Fruit fly (Drosophila melanogaster) whole organism, embryonic: ENCODE data around the gene eIF4H2.

Experiments used
- Blimp-1 ChIP-seq: fragments of 200-800 bp; sonication (Bioruptor generic); optimal IDR thresholded peaks from 3 replicates; lab custom pipeline; 2018; ENCODE audit warnings: missing biosample characterization, missing genetic modification characterization, mild to moderate bottlenecking, moderate library complexity, missing genetic modification reagents
- CG10979 ChIP-seq: fragments of 200-800 bp; sonication (Bioruptor generic); optimal IDR thresholded peaks from 2 replicates; lab custom pipeline; 2018; ENCODE audit warnings: missing biosample characterization, mild to moderate bottlenecking, missing genetic modification characterization, moderate library complexity
- CG11504 ChIP-seq: fragments of 200-800 bp; sonication (Bioruptor generic); optimal IDR thresholded peaks from 3 replicates; lab custom pipeline; 2019; ENCODE audit warnings: missing biosample characterization, mild to moderate bottlenecking, missing genetic modification characterization, moderate library complexity
- CG11723 ChIP-seq: fragments of 200-800 bp; sonication (Bioruptor generic); optimal IDR thresholded peaks from 2 replicates; lab custom pipeline; 2017; ENCODE audit warnings: missing biosample characterization, mild to moderate bottlenecking, missing genetic modification characterization
- CG12391 ChIP-seq: fragments of 200-800 bp; sonication (Bioruptor generic); optimal IDR thresholded peaks from 3 replicates; lab custom pipeline; 2018; ENCODE audit warnings: missing biosample characterization, mild to moderate bottlenecking, missing genetic modification characterization, moderate library complexity
- CG13775 ChIP-seq: fragments of 200-800 bp; sonication (Bioruptor generic); optimal IDR thresholded peaks from 3 replicates; lab custom pipeline; 2017; ENCODE audit warnings: missing biosample characterization, mild to moderate bottlenecking, missing genetic modification characterization
- CG14667 ChIP-seq: fragments of 200-800 bp; sonication (Bioruptor generic); IDR thresholded peaks from 2 replicates; pipeline ENCODE4 v1.3.6; 2022; ENCODE audit warnings: missing biosample characterization, missing genetic modification characterization
- CG15269 ChIP-seq: fragments of 200-800 bp; sonication (Bioruptor generic); optimal IDR thresholded peaks from 2 replicates; lab custom pipeline; 2018; ENCODE audit warnings: missing biosample characterization, mild to moderate bottlenecking, missing genetic modification characterization, moderate library complexity
- CG17328 ChIP-seq: fragments of 200-800 bp; sonication (Bioruptor generic); IDR thresholded peaks from 2 replicates; pipeline ENCODE4 v1.3.6; 2022; ENCODE audit warnings: missing biosample characterization, missing genetic modification characterization
- CG1792 ChIP-seq: fragments of 200-800 bp; sonication (Bioruptor generic); optimal IDR thresholded peaks from 2 replicates; lab custom pipeline; 2016; ENCODE audit warnings: missing biosample characterization, missing genetic modification characterization
- CG2202 ChIP-seq: fragments of 200-800 bp; sonication (Bioruptor generic); optimal IDR thresholded peaks from 2 replicates; lab custom pipeline; 2018; ENCODE audit warnings: missing biosample characterization, mild to moderate bottlenecking, missing genetic modification characterization
- CG2712 ChIP-seq: fragments of 200-800 bp; optimal IDR thresholded peaks from 3 replicates; lab custom pipeline; 2019; ENCODE audit warnings: missing biosample characterization, mild to moderate bottlenecking, missing genetic modification characterization, moderate library complexity
- CG2875 ChIP-seq: fragments of 200-800 bp; sonication (Bioruptor generic); optimal IDR thresholded peaks from 2 replicates; lab custom pipeline; 2017; ENCODE audit warnings: missing biosample characterization, mild to moderate bottlenecking, missing genetic modification characterization, missing genetic modification reagents
- CG32772 ChIP-seq: fragments of 200-800 bp; sonication (Bioruptor generic); IDR thresholded peaks from 2 replicates; pipeline ENCODE4 v1.3.6; 2022; ENCODE audit warnings: missing biosample characterization, missing genetic modification characterization
- CG3995 ChIP-seq: fragments of 200-800 bp; sonication (Bioruptor generic); optimal IDR thresholded peaks from 3 replicates; lab custom pipeline; 2016; ENCODE audit warnings: missing biosample characterization, missing genetic modification characterization
- D ChIP-seq, 2 experiments: fragments of 200-800 bp in 1 of 2; fragments of >200 bp in 1 of 2; sonication (Bioruptor generic) in 1 of 2; optimal IDR thresholded peaks; 2 replicates in 1 of 2; 3 replicates in 1 of 2; lab custom pipeline; 2017; ENCODE audit warnings: mild to moderate bottlenecking in 1 of 2, missing biosample characterization in 1 of 2, missing genetic modification characterization in 1 of 2, missing genetic modification reagents in 1 of 2
- E2f1 ChIP-seq: fragments of 200-800 bp; sonication (Bioruptor generic); IDR thresholded peaks from 2 replicates; pipeline ENCODE4 v1.3.6; 2022; ENCODE audit warnings: missing biosample characterization, missing genetic modification characterization
- Elba2 ChIP-seq: fragments of 200-800 bp; sonication (Bioruptor generic); optimal IDR thresholded peaks from 3 replicates; lab custom pipeline; 2016; ENCODE audit warnings: missing biosample characterization, missing genetic modification characterization
- Ets65A ChIP-seq: fragments of 200-800 bp; sonication (Bioruptor generic); peaks from one replicate; lab custom pipeline; 2016; ENCODE audit warnings: missing biosample characterization, missing genetic modification characterization
- MESR4 ChIP-seq: fragments of 200-800 bp; sonication (Bioruptor generic); optimal IDR thresholded peaks from 2 replicates; lab custom pipeline; 2018; ENCODE audit warnings: missing biosample characterization, mild to moderate bottlenecking, missing genetic modification characterization, moderate library complexity
- Meics ChIP-seq: fragments of 200-800 bp; sonication (Bioruptor generic); optimal IDR thresholded peaks from 2 replicates; lab custom pipeline; 2017; ENCODE audit warnings: missing biosample characterization, mild to moderate bottlenecking, missing genetic modification characterization
- Mes4 ChIP-seq: fragments of 200-800 bp; sonication (Bioruptor generic); optimal IDR thresholded peaks from 2 replicates; lab custom pipeline; 2016; ENCODE audit warnings: missing biosample characterization, missing genetic modification characterization
- NK7.1 ChIP-seq: fragments of 200-800 bp; sonication (Bioruptor generic); optimal IDR thresholded peaks from 3 replicates; lab custom pipeline; 2016; ENCODE audit warnings: missing biosample characterization, missing genetic modification characterization
- Oaz ChIP-seq: fragments of 200-800 bp; sonication (Bioruptor generic); IDR thresholded peaks from 2 replicates; pipeline ENCODE4 v1.3.6; 2022; ENCODE audit warnings: missing biosample characterization, missing genetic modification characterization
- Oli ChIP-seq: fragments of 200-800 bp; sonication (Bioruptor generic); optimal IDR thresholded peaks from 2 replicates; lab custom pipeline; 2018; ENCODE audit warnings: missing biosample characterization, mild to moderate bottlenecking, missing genetic modification characterization, moderate library complexity
- Sry-β ChIP-seq: fragments of 200-800 bp; sonication (Bioruptor generic); optimal IDR thresholded peaks from 2 replicates; lab custom pipeline; 2018; ENCODE audit warnings: missing biosample characterization, mild to moderate bottlenecking, missing genetic modification characterization, moderate library complexity
- Xrp1 ChIP-seq: fragments of 200-800 bp; sonication (Bioruptor generic); IDR thresholded peaks from 2 replicates; pipeline ENCODE4 v1.3.6; 2022; ENCODE audit warnings: missing biosample characterization, missing genetic modification characterization
- amos ChIP-seq: fragments of 200-800 bp; sonication (Bioruptor generic); IDR thresholded peaks from 2 replicates; pipeline ENCODE4 v1.3.6; 2022; ENCODE audit warnings: missing biosample characterization, missing genetic modification characterization; ENCODE audit not compliant: partially characterized antibody
- bsh ChIP-seq, 2 experiments: fragments of 200-800 bp; sonication (Bioruptor generic); optimal IDR thresholded peaks; 2 replicates each; lab custom pipeline; 2017 to 2018; ENCODE audit warnings: mild to moderate bottlenecking in 2 of 2, missing biosample characterization in 2 of 2, missing genetic modification characterization in 2 of 2, moderate library complexity in 1 of 2
- caup ChIP-seq: fragments of 200-800 bp; sonication (Bioruptor generic); optimal IDR thresholded peaks from 3 replicates; lab custom pipeline; 2017; ENCODE audit warnings: missing biosample characterization, mild to moderate bottlenecking, missing genetic modification characterization, moderate library complexity; ENCODE audit not compliant: severe bottlenecking
- dati ChIP-seq: fragments of 200-800 bp; sonication (Bioruptor generic); IDR thresholded peaks from 2 replicates; pipeline ENCODE4 v1.3.6; 2022; ENCODE audit warnings: missing biosample characterization, missing genetic modification characterization
- dimm ChIP-seq: fragments of 200-800 bp; sonication (Bioruptor generic); IDR thresholded peaks from 2 replicates; pipeline ENCODE4 v1.3.6; 2022; ENCODE audit warnings: missing biosample characterization, missing genetic modification characterization
- dmrt11E ChIP-seq: fragments of 200-800 bp; sonication (Bioruptor generic); optimal IDR thresholded peaks from 3 replicates; lab custom pipeline; 2018; ENCODE audit warnings: missing biosample characterization, mild to moderate bottlenecking, missing genetic modification characterization, moderate library complexity
- dmrt99B ChIP-seq: fragments of 200-800 bp; sonication (Bioruptor generic); optimal IDR thresholded peaks from 2 replicates; lab custom pipeline; 2018; ENCODE audit warnings: missing biosample characterization, mild to moderate bottlenecking, missing genetic modification characterization, moderate library complexity
- dysf ChIP-seq: fragments of 200-800 bp; sonication (Bioruptor generic); IDR thresholded peaks from 3 replicates; pipeline ENCODE4 v1.3.6; 2022; ENCODE audit warnings: missing biosample characterization, missing genetic modification characterization
- esg ChIP-seq: fragments of 200-800 bp; sonication (Bioruptor generic); conservative IDR thresholded peaks from 2 replicates; pipeline ENCODE4 v1.3.6; 2022; ENCODE audit warnings: missing biosample characterization, missing genetic modification characterization
- eve ChIP-seq, 2 experiments: fragments of >200 bp; optimal IDR thresholded peaks; 2 replicates each; lab custom pipeline; 2017; ENCODE audit warnings: missing biosample characterization in 2 of 2, missing genetic modification characterization in 2 of 2
- fd3F ChIP-seq: fragments of 200-800 bp; sonication (Bioruptor generic); optimal IDR thresholded peaks from 2 replicates; lab custom pipeline; 2018; ENCODE audit warnings: missing biosample characterization, mild to moderate bottlenecking, missing genetic modification characterization, moderate library complexity
- gem ChIP-seq: fragments of 200-800 bp; sonication (Bioruptor generic); optimal IDR thresholded peaks from 2 replicates; lab custom pipeline; 2019; ENCODE audit warnings: missing biosample characterization, mild to moderate bottlenecking, missing genetic modification characterization, moderate library complexity
- insv ChIP-seq, 2 experiments: fragments of 200-800 bp; sonication (Bioruptor generic); optimal IDR thresholded peaks; 3 replicates each; lab custom pipeline; 2016 to 2018; ENCODE audit warnings: missing biosample characterization in 2 of 2, missing genetic modification characterization in 2 of 2
- lbe ChIP-seq: fragments of 200-800 bp; sonication (Bioruptor generic); optimal IDR thresholded peaks from 2 replicates; lab custom pipeline; 2016; ENCODE audit warnings: missing biosample characterization, mild to moderate bottlenecking, missing genetic modification characterization
- mirr ChIP-seq: fragments of 200-800 bp; sonication (Bioruptor generic); optimal IDR thresholded peaks from 3 replicates; lab custom pipeline; 2018; ENCODE audit warnings: missing biosample characterization, mild to moderate bottlenecking, missing genetic modification characterization
- mld ChIP-seq: fragments of 200-800 bp; sonication (Bioruptor generic); IDR thresholded peaks from 3 replicates; pipeline ENCODE4 v1.3.6; 2022; ENCODE audit warnings: missing biosample characterization, missing genetic modification characterization; ENCODE audit not compliant: partially characterized antibody
- nmo ChIP-seq: fragments of 200-800 bp; sonication (Bioruptor generic); optimal IDR thresholded peaks from 2 replicates; lab custom pipeline; 2018; ENCODE audit warnings: missing biosample characterization, mild to moderate bottlenecking, missing genetic modification characterization, moderate library complexity
- sens ChIP-seq: fragments of 200-800 bp; sonication (Bioruptor generic); peaks from one replicate; lab custom pipeline; 2016; ENCODE audit warnings: missing biosample characterization, missing genetic modification characterization
- vnd ChIP-seq: fragments of 200-800 bp; sonication (Bioruptor generic); IDR thresholded peaks from 3 replicates; pipeline ENCODE4 v1.3.6; 2022; ENCODE audit warnings: missing biosample characterization, missing genetic modification characterization; ENCODE audit not compliant: partially characterized antibody

eIF4H2 gene

dm6 chr3R:30718442-30718841 is 7.4 kb upstream of the eIF4H2 start (continued):
- TF ChIP-seq CG3995 (no peak), Mes4 (GFP tag; lab: Kevin White, UChicago) (no peak), dati (GFP tag; lab: Robert Waterston, UW) (0 out of 2 replicates have a peak, but pooled peaks have one; percentile 22), CG14667 (GFP tag; lab: Robert Waterston, UW) (peak; percentile 37; the same call in 1 of the 2 replicates), dysf (0 out of 3 replicates have a peak, but pooled peaks have one; percentile 35), CG12391 (peak; percentile 22), CG13775 (no peak), CG15269 (tag; lab: Kevin White, UChicago) (peak; percentile 1), Oli (tag; lab: Kevin White, UChicago) (peak; percentile 25), fd3F (no peak), mld (GFP tag; lab: Robert Waterston, UW) (no peak), Elba2 (GFP tag; lab: Kevin White, UChicago) (no peak), CG11504 (tag; lab: Kevin White, UChicago) (peak; percentile 51)

- TF ChIP-seq CG17328 (GFP tag; lab: Robert Waterston, UW) (0 out of 2 replicates have a peak, but pooled peaks have one; percentile 21), mirr (GFP tag; lab: Kevin White, UChicago) (no peak), eve (GFP tag; optimal IDR thresholded peaks at IDR 0.05; lab: Kevin White, UChicago) (no peak), nmo (GFP tag; lab: Kevin White, UChicago) (peak; percentile 6), sens (peak; percentile 58), Ets65A (peak; percentile 92), CG2712 (peak; percentile 6), CG11723 (GFP tag; lab: Kevin White, UChicago) (no peak), bsh (GFP tag; optimal IDR thresholded peaks at IDR 0.05; lab: Kevin White, UChicago) (peak in 1 of 2 experiments; percentile 4), CG10979 (peak; percentile 5), dmrt11E (tag; lab: Kevin White, UChicago) (peak; percentile 27), Xrp1 (GFP tag; lab: Robert Waterston, UW) (peak; percentile 22; the same call in 1 of the 2 replicates), gem (peak; percentile 6)
Measured at dm6 chr3R:30721215-30721862, 4.5 kb upstream of the eIF4H2 start.

- TF ChIP-seq esg (GFP tag; lab: Robert Waterston, UW) (no peak), CG17328 (GFP tag; lab: Robert Waterston, UW) (no peak), CG32772 (0 out of 2 replicates have a peak, but pooled peaks have one; percentile 14), dmrt99B (tag; lab: Kevin White, UChicago) (peak; percentile 9), Meics (GFP tag; lab: Kevin White, UChicago) (no peak), CG2875 (no peak), D (optimal IDR thresholded peaks at IDR 0.05; lab: Kevin White, UChicago) (no peak), D (GFP tag; optimal IDR thresholded peaks at IDR 0.05; lab: Kevin White, UChicago) (no peak), NK7.1 (GFP tag; lab: Kevin White, UChicago) (no peak), E2f1 (GFP tag; lab: Robert Waterston, UW) (no peak), lbe (GFP tag; lab: Kevin White, UChicago) (no peak), amos (GFP tag; lab: Robert Waterston, UW) (no peak), Sry-β (no peak), Ets65A (peak; percentile 57), mirr (GFP tag; lab: Kevin White, UChicago) (no peak), CG1792 (GFP tag; lab: Kevin White, UChicago) (no peak), Blimp-1 (GFP tag; lab: Kevin White, UChicago) (peak; percentile 1), insv (GFP tag; optimal IDR thresholded peaks at IDR 0.05; lab: Kevin White, UChicago) (no peak), caup (GFP tag; lab: Kevin White, UChicago) (no peak), MESR4 (no peak), dimm (GFP tag; lab: Robert Waterston, UW) (no peak), CG2202 (tag; lab: Kevin White, UChicago) (no peak), vnd (GFP tag; lab: Robert Waterston, UW) (no peak), Oaz (GFP tag; lab: Robert Waterston, UW) (no peak)
Measured at dm6 chr3R:30722374-30722773, 3.5 kb upstream of the eIF4H2 start.
